Fruit fly (Drosophila melanogaster) Kc167 (cell line): ENCODE data around the gene CG18586.

Source experiments
- Sin3A ChIP-seq: fragments of >200 bp; optimal IDR thresholded peaks from 2 replicates; lab custom pipeline; 2018; ENCODE audit warnings: missing external identifiers
- ttk ChIP-seq: sonication (Bioruptor generic); optimal IDR thresholded peaks from 2 replicates; lab custom pipeline; 2017; ENCODE audit warnings: missing external identifiers

- TF ChIP-seq ttk (lab: Kevin White, UChicago) (no peak), Sin3A (lab: Kevin White, UChicago) (no peak)
These were observed 24.2 kb upstream of the CG18586 start for dm6 chr3L:5848929-5849328.
